Fruit fly (Drosophila melanogaster) whole organism, embryonic: ENCODE results near the gene rols.

Experiments used
- Awh ChIP-seq: fragments of 200-800 bp; sonication (Bioruptor generic); IDR thresholded peaks from 2 replicates; pipeline ENCODE4, ENCODE4 v1.3.6; 2022; ENCODE audit warnings: missing biosample characterization, missing genetic modification characterization
- BtbVII ChIP-seq: fragments of 200-800 bp; sonication (Bioruptor generic); optimal IDR thresholded peaks from 3 replicates; lab custom pipeline; 2017; ENCODE audit warnings: missing biosample characterization, mild to moderate bottlenecking, missing genetic modification characterization
- CG10267 ChIP-seq: fragments of 200-800 bp; sonication (Bioruptor generic); optimal IDR thresholded peaks from 2 replicates; lab custom pipeline; 2018; ENCODE audit warnings: missing biosample characterization, mild to moderate bottlenecking, missing genetic modification characterization, moderate library complexity
- CG11695 ChIP-seq: fragments of 200-800 bp; sonication (Bioruptor generic); IDR thresholded peaks from 3 replicates; pipeline ENCODE4 v1.3.6; 2022; ENCODE audit warnings: missing biosample characterization, missing genetic modification characterization
- CG12071 ChIP-seq: fragments of 200-800 bp; sonication (Bioruptor generic); optimal IDR thresholded peaks from 3 replicates; lab custom pipeline; 2018; ENCODE audit warnings: missing biosample characterization, mild to moderate bottlenecking, missing genetic modification characterization
- CG12219 ChIP-seq: fragments of 200-800 bp; sonication (Bioruptor generic); optimal IDR thresholded peaks from 3 replicates; lab custom pipeline; 2018; ENCODE audit warnings: missing biosample characterization, mild to moderate bottlenecking, missing genetic modification characterization
- CG12391 ChIP-seq: fragments of 200-800 bp; sonication (Bioruptor generic); optimal IDR thresholded peaks from 3 replicates; lab custom pipeline; 2018; ENCODE audit warnings: missing biosample characterization, mild to moderate bottlenecking, missing genetic modification characterization, moderate library complexity
- CG1832 ChIP-seq: fragments of 200-800 bp; sonication (Bioruptor generic); optimal IDR thresholded peaks from 2 replicates; lab custom pipeline; 2017; ENCODE audit warnings: missing biosample characterization, mild to moderate bottlenecking, missing genetic modification characterization, inconsistent platforms
- CG18764 ChIP-seq: fragments of 200-800 bp; sonication (Bioruptor generic); optimal IDR thresholded peaks from 3 replicates; lab custom pipeline; 2016; ENCODE audit warnings: missing biosample characterization, missing genetic modification characterization
- CG2116 ChIP-seq: fragments of 200-800 bp; sonication (Bioruptor generic); optimal IDR thresholded peaks from 3 replicates; lab custom pipeline; 2018; ENCODE audit warnings: missing biosample characterization, mild to moderate bottlenecking, missing genetic modification characterization
- CG2129 ChIP-seq: fragments of 200-800 bp; sonication (Bioruptor generic); IDR thresholded peaks from 2 replicates; pipeline ENCODE4 v1.3.6; 2022; ENCODE audit warnings: missing biosample characterization, missing genetic modification characterization; ENCODE audit not compliant: partially characterized antibody
- CG2199 ChIP-seq: fragments of 200-800 bp; sonication (Bioruptor generic); IDR thresholded peaks from 3 replicates; pipeline ENCODE4 v1.3.6; 2022; ENCODE audit warnings: missing biosample characterization, missing genetic modification characterization
- CG30431 ChIP-seq: fragments of 200-800 bp; sonication (Bioruptor generic); optimal IDR thresholded peaks from 2 replicates; lab custom pipeline; 2017; ENCODE audit warnings: missing biosample characterization, missing genetic modification characterization
- CG3281 ChIP-seq: fragments of 200-800 bp; sonication (Bioruptor generic); optimal IDR thresholded peaks from 3 replicates; lab custom pipeline; 2017; ENCODE audit warnings: missing biosample characterization, mild to moderate bottlenecking, missing genetic modification characterization
- CG4328 ChIP-seq: fragments of 200-800 bp; sonication (Bioruptor generic); optimal IDR thresholded peaks from 3 replicates; lab custom pipeline; 2017; ENCODE audit warnings: missing biosample characterization, missing genetic modification reagents, missing genetic modification characterization
- CG6175 ChIP-seq: fragments of 200-800 bp; sonication (Bioruptor generic); IDR thresholded peaks from 3 replicates; pipeline ENCODE4 v1.3.6; 2022; ENCODE audit warnings: missing biosample characterization, missing genetic modification characterization
- CG6689 ChIP-seq: fragments of 200-800 bp; sonication (Bioruptor generic); IDR thresholded peaks from 2 replicates; pipeline ENCODE4 v1.3.6; 2022; ENCODE audit warnings: missing biosample characterization, missing genetic modification characterization
- CG7357 ChIP-seq: fragments of 200-800 bp; sonication (Bioruptor generic); IDR thresholded peaks from 3 replicates; pipeline ENCODE4 v1.3.6; 2022; ENCODE audit warnings: missing biosample characterization, missing genetic modification characterization
- CG9797 ChIP-seq: fragments of 200-800 bp; sonication (Bioruptor generic); optimal IDR thresholded peaks from 3 replicates; lab custom pipeline; 2018; ENCODE audit warnings: missing biosample characterization, mild to moderate bottlenecking, missing genetic modification characterization
- Chrac-16 ChIP-seq: fragments of 200-800 bp; sonication (Bioruptor generic); optimal IDR thresholded peaks from 3 replicates; lab custom pipeline; 2016; ENCODE audit warnings: missing biosample characterization, missing genetic modification characterization
- D19A ChIP-seq: fragments of 200-800 bp; optimal IDR thresholded peaks from 3 replicates; lab custom pipeline; 2019; ENCODE audit warnings: missing biosample characterization, mild to moderate bottlenecking, missing genetic modification characterization, moderate library complexity
- Dfd ChIP-seq, 2 experiments: fragments of >200 bp; optimal IDR thresholded peaks; 2 replicates each; lab custom pipeline; 2017; ENCODE audit warnings: missing biosample characterization in 2 of 2, missing genetic modification characterization in 2 of 2
- Eip74EF ChIP-seq, 2 experiments: fragments of 200-800 bp in 1 of 2; fragments of >200 bp in 1 of 2; sonication (Bioruptor generic) in 1 of 2; optimal IDR thresholded peaks; 2 replicates each; lab custom pipeline; 2017 to 2019; ENCODE audit warnings: missing biosample characterization in 2 of 2, missing genetic modification characterization in 2 of 2, mild to moderate bottlenecking in 1 of 2, moderate library complexity in 1 of 2
- HmgD ChIP-seq: fragments of 200-800 bp; sonication (Bioruptor generic); optimal IDR thresholded peaks from 3 replicates; lab custom pipeline; 2016; ENCODE audit warnings: missing biosample characterization, missing genetic modification characterization
- HmgZ ChIP-seq: fragments of 200-800 bp; sonication (Bioruptor generic); optimal IDR thresholded peaks from 2 replicates; lab custom pipeline; 2018; ENCODE audit warnings: missing biosample characterization, mild to moderate bottlenecking, missing genetic modification characterization
- Nf-YC ChIP-seq: fragments of 200-800 bp; optimal IDR thresholded peaks from 3 replicates; lab custom pipeline; 2019; ENCODE audit warnings: missing biosample characterization, mild to moderate bottlenecking, missing genetic modification characterization, moderate library complexity
- Oaz ChIP-seq: fragments of 200-800 bp; sonication (Bioruptor generic); IDR thresholded peaks from 2 replicates; pipeline ENCODE4 v1.3.6; 2022; ENCODE audit warnings: missing biosample characterization, missing genetic modification characterization
- Oli ChIP-seq: fragments of 200-800 bp; sonication (Bioruptor generic); optimal IDR thresholded peaks from 2 replicates; lab custom pipeline; 2018; ENCODE audit warnings: missing biosample characterization, mild to moderate bottlenecking, missing genetic modification characterization, moderate library complexity
- Rfx ChIP-seq: fragments of 200-800 bp; sonication (Bioruptor generic); IDR thresholded peaks from 2 replicates; pipeline ENCODE4 v1.3.6; 2022; ENCODE audit warnings: missing biosample characterization, missing genetic modification characterization
- Rx ChIP-seq: fragments of 200-800 bp; sonication (Bioruptor generic); IDR thresholded peaks from 2 replicates; pipeline ENCODE4 v1.3.6; 2022; ENCODE audit warnings: missing biosample characterization, missing genetic modification characterization
- Side ChIP-seq: fragments of 200-800 bp; sonication (Bioruptor generic); optimal IDR thresholded peaks from 2 replicates; lab custom pipeline; 2016; ENCODE audit warnings: missing biosample characterization, missing genetic modification characterization
- Sin3A ChIP-seq: fragments of >200 bp; optimal IDR thresholded peaks from 2 replicates; lab custom pipeline; 2018
- Sry-β ChIP-seq: fragments of 200-800 bp; sonication (Bioruptor generic); optimal IDR thresholded peaks from 2 replicates; lab custom pipeline; 2018; ENCODE audit warnings: missing biosample characterization, mild to moderate bottlenecking, missing genetic modification characterization, moderate library complexity
- Ssrp ChIP-seq: fragments of 200-800 bp; sonication (Bioruptor generic); optimal IDR thresholded peaks from 2 replicates; lab custom pipeline; 2018; ENCODE audit warnings: missing biosample characterization, mild to moderate bottlenecking, missing genetic modification characterization, moderate library complexity
- bbx ChIP-seq: fragments of 200-800 bp; sonication (Bioruptor generic); IDR thresholded peaks from 2 replicates; pipeline ENCODE4 v1.3.6; 2022; ENCODE audit warnings: missing biosample characterization, missing genetic modification characterization; ENCODE audit not compliant: partially characterized antibody
- cg ChIP-seq: fragments of 200-800 bp; sonication (Bioruptor generic); optimal IDR thresholded peaks from 3 replicates; lab custom pipeline; 2019; ENCODE audit warnings: missing biosample characterization, mild to moderate bottlenecking, missing genetic modification characterization, moderate library complexity
- crol ChIP-seq: fragments of 200-800 bp; sonication (Bioruptor generic); IDR thresholded peaks from 2 replicates; pipeline ENCODE4 v1.3.6; 2022; ENCODE audit warnings: missing biosample characterization, missing genetic modification characterization
- dimm ChIP-seq: fragments of 200-800 bp; sonication (Bioruptor generic); IDR thresholded peaks from 2 replicates; pipeline ENCODE4 v1.3.6; 2022; ENCODE audit warnings: missing biosample characterization, missing genetic modification characterization
- emc ChIP-seq: fragments of 200-800 bp; sonication (Bioruptor generic); optimal IDR thresholded peaks from 2 replicates; lab custom pipeline; 2016; ENCODE audit warnings: missing biosample characterization, missing genetic modification characterization
- exex ChIP-seq: fragments of 200-800 bp; sonication (Bioruptor generic); optimal IDR thresholded peaks from 4 replicates; lab custom pipeline; 2018; ENCODE audit warnings: missing biosample characterization, mild to moderate bottlenecking, missing genetic modification characterization, moderate library complexity
- gcm2 ChIP-seq: fragments of 200-800 bp; sonication (Bioruptor generic); optimal IDR thresholded peaks from 2 replicates; lab custom pipeline; 2016; ENCODE audit warnings: missing biosample characterization, missing genetic modification characterization
- gsb ChIP-seq: fragments of 200-800 bp; sonication (Bioruptor generic); IDR thresholded peaks from 2 replicates; pipeline ENCODE4 v1.3.6; 2022; ENCODE audit warnings: missing biosample characterization, missing genetic modification characterization
- nau ChIP-seq: fragments of 200-800 bp; sonication (Bioruptor generic); optimal IDR thresholded peaks from 3 replicates; lab custom pipeline; 2017; ENCODE audit warnings: missing biosample characterization, mild to moderate bottlenecking, missing genetic modification characterization, missing genetic modification reagents
- p53 ChIP-seq: fragments of 200-800 bp; sonication (Bioruptor generic); optimal IDR thresholded peaks from 2 replicates; lab custom pipeline; 2016; ENCODE audit warnings: missing biosample characterization, missing genetic modification characterization
- pho ChIP-seq: fragments of 200-800 bp; sonication (Bioruptor generic); optimal IDR thresholded peaks from 2 replicates; lab custom pipeline; 2016; ENCODE audit warnings: missing biosample characterization, missing genetic modification characterization
- pnt ChIP-seq: fragments of 200-800 bp; sonication (Bioruptor generic); optimal IDR thresholded peaks from 3 replicates; lab custom pipeline; 2016; ENCODE audit warnings: missing biosample characterization, missing genetic modification characterization
- slou ChIP-seq: fragments of 200-800 bp; sonication (Bioruptor generic); optimal IDR thresholded peaks from 3 replicates; lab custom pipeline; 2016; ENCODE audit warnings: missing biosample characterization, missing genetic modification characterization
- tin ChIP-seq: fragments of 200-800 bp; sonication (Bioruptor generic); optimal IDR thresholded peaks from 3 replicates; lab custom pipeline; 2016; ENCODE audit warnings: missing biosample characterization, missing genetic modification characterization
- unc-4 ChIP-seq: fragments of 200-800 bp; sonication (Bioruptor generic); IDR thresholded peaks from 2 replicates; pipeline ENCODE4 v1.3.6; 2022; ENCODE audit warnings: missing biosample characterization, missing genetic modification characterization; ENCODE audit not compliant: partially characterized antibody
- unpg ChIP-seq: fragments of 200-800 bp; sonication (Bioruptor generic); optimal IDR thresholded peaks from 3 replicates; lab custom pipeline; 2018; ENCODE audit warnings: missing biosample characterization, mild to moderate bottlenecking, missing genetic modification characterization, moderate library complexity
- vfl ChIP-seq: fragments of 200-800 bp; sonication (Bioruptor generic); optimal IDR thresholded peaks from 2 replicates; lab custom pipeline; 2016; ENCODE audit warnings: missing biosample characterization, missing genetic modification characterization
- zfh2 ChIP-seq: fragments of 200-800 bp; sonication (Bioruptor generic); optimal IDR thresholded peaks from 2 replicates; lab custom pipeline; 2016; ENCODE audit warnings: missing biosample characterization, missing genetic modification characterization

Gene rols

dm6 chr3L:12053695-12054094 lies 11.0 kb downstream of the rols start (continued):
- TF ChIP-seq Eip74EF (GFP tag; optimal IDR thresholded peaks at IDR 0.05; lab: Kevin White, UChicago): no peak
- TF ChIP-seq CG30431 (GFP tag; lab: Kevin White, UChicago): no peak
- TF ChIP-seq pnt (GFP tag; lab: Kevin White, UChicago): peak; percentile 36
- no peak for TF ChIP-seq Awh (GFP tag; lab: Robert Waterston, UW)
- no peak for TF ChIP-seq p53 (GFP tag; lab: Kevin White, UChicago)
- no peak for TF ChIP-seq gsb (GFP tag; lab: Robert Waterston, UW)
- TF ChIP-seq Dfd (GFP tag; optimal IDR thresholded peaks at IDR 0.05; lab: Kevin White, UChicago): no peak
- TF ChIP-seq CG10267: peak; percentile 61
- TF ChIP-seq CG2129 (GFP tag; lab: Robert Waterston, UW): no peak
- TF ChIP-seq CG2116: no peak
- TF ChIP-seq unpg (GFP tag; lab: Kevin White, UChicago): peak; percentile 68
- TF ChIP-seq cg (GFP tag; lab: Kevin White, UChicago): no peak
- no peak for TF ChIP-seq CG9797 (GFP tag; lab: Kevin White, UChicago)
- TF ChIP-seq exex (tag; lab: Kevin White, UChicago): no peak
- no peak for TF ChIP-seq bbx (GFP tag; lab: Robert Waterston, UW)
- TF ChIP-seq CG4328 (GFP tag; lab: Kevin White, UChicago): no peak
- TF ChIP-seq CG12071 (GFP tag; lab: Kevin White, UChicago): no peak
- TF ChIP-seq Oaz (GFP tag; lab: Robert Waterston, UW): no peak
- TF ChIP-seq CG1832 (GFP tag; lab: Kevin White, UChicago): no peak
- peak; percentile 22 for TF ChIP-seq CG12391 (tag; lab: Kevin White, UChicago)
- TF ChIP-seq HmgD: no peak
- TF ChIP-seq slou (GFP tag; lab: Kevin White, UChicago): no peak
- no peak for TF ChIP-seq Sry-β (GFP tag; lab: Kevin White, UChicago)
- no peak for TF ChIP-seq dimm (GFP tag; lab: Robert Waterston, UW)
- 0 out of 2 replicates have a peak, but pooled peaks have one; percentile 15 for TF ChIP-seq crol
- no peak for TF ChIP-seq BtbVII (GFP tag; lab: Kevin White, UChicago)
- 0 out of 3 replicates have a peak, but pooled peaks have one; percentile 9 for TF ChIP-seq CG7357 (GFP tag; lab: Robert Waterston, UW)
- no peak for TF ChIP-seq HmgZ (tag; lab: Kevin White, UChicago)
- no peak for TF ChIP-seq vfl (GFP tag; lab: Kevin White, UChicago)
- TF ChIP-seq Ssrp: peak; percentile 32
- no peak for TF ChIP-seq zfh2 (GFP tag; lab: Kevin White, UChicago)
- no peak for TF ChIP-seq Nf-YC (tag; lab: Kevin White, UChicago)
- TF ChIP-seq CG12219: peak; percentile 4
- TF ChIP-seq Rfx (GFP tag; lab: Robert Waterston, UW): no peak
- peak; percentile 40; the same call in 1 of the 2 replicates for TF ChIP-seq CG6689
- no peak for TF ChIP-seq CG3281 (GFP tag; lab: Kevin White, UChicago)
- no peak for TF ChIP-seq Sin3A
- TF ChIP-seq gcm2 (GFP tag; lab: Kevin White, UChicago): no peak
- TF ChIP-seq CG6175: no peak
- peak; percentile 40 for TF ChIP-seq nau (GFP tag; lab: Kevin White, UChicago)
- peak; percentile 30 for TF ChIP-seq CG18764 (GFP tag; lab: Kevin White, UChicago)
- TF ChIP-seq Side (GFP tag; lab: Kevin White, UChicago): no peak
- TF ChIP-seq tin (GFP tag; lab: Kevin White, UChicago): peak; percentile 70
- no peak for TF ChIP-seq pho
- TF ChIP-seq CG2199 (GFP tag; lab: Robert Waterston, UW): no peak
- no peak for TF ChIP-seq CG11695
- no peak for TF ChIP-seq unc-4 (GFP tag; lab: Robert Waterston, UW)
- TF ChIP-seq Rx: peak; percentile 34; the same call in 1 of the 2 replicates
- peak; percentile 36 for TF ChIP-seq Oli (tag; lab: Kevin White, UChicago)
- peak; percentile 13 for TF ChIP-seq Chrac-16 (GFP tag; lab: Kevin White, UChicago)
- peak; percentile 67 for TF ChIP-seq D19A (tag; lab: Kevin White, UChicago)
- no peak for TF ChIP-seq emc (GFP tag; lab: Kevin White, UChicago)
